Fruit fly (Drosophila melanogaster) whole organism, prepupa: ENCODE results near the gene CG3156.

Experiments used
- Blimp-1 ChIP-seq: fragments of 200-800 bp; sonication (Bioruptor generic); optimal IDR thresholded peaks from 3 replicates; lab custom pipeline; 2017; ENCODE audit warnings: missing biosample characterization, missing genetic modification characterization, mild to moderate bottlenecking, moderate library complexity, missing genetic modification reagents
- CG10631 ChIP-seq: fragments of 200-800 bp; sonication (Bioruptor generic); optimal IDR thresholded peaks from 2 replicates; lab custom pipeline; 2016; ENCODE audit warnings: missing biosample characterization, missing genetic modification characterization
- CG10669 ChIP-seq: fragments of 200-800 bp; sonication (Bioruptor generic); optimal IDR thresholded peaks from 3 replicates; lab custom pipeline; 2018; ENCODE audit warnings: missing biosample characterization, mild to moderate bottlenecking, missing genetic modification characterization, moderate library complexity
- CG11294 ChIP-seq: fragments of 200-800 bp; sonication (Bioruptor generic); IDR thresholded peaks from 2 replicates; pipeline ENCODE4 v1.3.6; 2022; ENCODE audit warnings: missing biosample characterization, missing genetic modification characterization
- CG11902 ChIP-seq: fragments of 200-800 bp; sonication (Bioruptor generic); optimal IDR thresholded peaks from 3 replicates; lab custom pipeline; 2016; ENCODE audit warnings: missing biosample characterization, missing genetic modification characterization
- CG1621 ChIP-seq: fragments of 200-800 bp; sonication (Bioruptor generic); optimal IDR thresholded peaks from 3 replicates; lab custom pipeline; 2018; ENCODE audit warnings: missing biosample characterization, mild to moderate bottlenecking, missing genetic modification characterization
- CG16779 ChIP-seq: fragments of 200-800 bp; sonication (Bioruptor generic); optimal IDR thresholded peaks from 3 replicates; lab custom pipeline; 2017; ENCODE audit warnings: missing biosample characterization, mild to moderate bottlenecking, missing genetic modification characterization
- CG3032 ChIP-seq: fragments of 200-800 bp; optimal IDR thresholded peaks from 2 replicates; lab custom pipeline; 2019; ENCODE audit warnings: missing biosample characterization, mild to moderate bottlenecking, missing genetic modification characterization, moderate library complexity
- CG32006 ChIP-seq: fragments of 200-800 bp; sonication (Bioruptor generic); optimal IDR thresholded peaks from 3 replicates; lab custom pipeline; 2017; ENCODE audit warnings: missing biosample characterization, mild to moderate bottlenecking, missing genetic modification characterization
- CG34406 ChIP-seq: fragments of 200-800 bp; sonication (Bioruptor generic); optimal IDR thresholded peaks from 3 replicates; lab custom pipeline; 2016; ENCODE audit warnings: missing biosample characterization, missing genetic modification characterization
- CG3919 ChIP-seq: fragments of 200-800 bp; sonication (Bioruptor generic); optimal IDR thresholded peaks from 3 replicates; lab custom pipeline; 2016; ENCODE audit warnings: missing biosample characterization, missing genetic modification characterization
- CG6163 ChIP-seq: fragments of 200-800 bp; sonication (Bioruptor generic); IDR thresholded peaks from 3 replicates; pipeline ENCODE4 v1.3.6; 2022; ENCODE audit warnings: missing biosample characterization, missing genetic modification characterization
- CG6276 ChIP-seq: fragments of 200-800 bp; sonication (Bioruptor generic); optimal IDR thresholded peaks from 2 replicates; lab custom pipeline; 2017; ENCODE audit warnings: missing biosample characterization, mild to moderate bottlenecking, missing genetic modification characterization
- CG6792 ChIP-seq: fragments of 200-800 bp; sonication (Bioruptor generic); optimal IDR thresholded peaks from 3 replicates; lab custom pipeline; 2016; ENCODE audit warnings: missing biosample characterization, missing genetic modification characterization
- CG6854 ChIP-seq: fragments of 200-800 bp; sonication (Bioruptor generic); optimal IDR thresholded peaks from 2 replicates; lab custom pipeline; 2017; ENCODE audit warnings: missing biosample characterization, mild to moderate bottlenecking, missing genetic modification characterization
- CG7368 ChIP-seq: fragments of 200-800 bp; sonication (Bioruptor generic); optimal IDR thresholded peaks from 3 replicates; lab custom pipeline; 2016; ENCODE audit warnings: missing biosample characterization, missing genetic modification characterization
- CG8119 ChIP-seq: fragments of 200-800 bp; sonication (Bioruptor generic); IDR thresholded peaks from 3 replicates; pipeline ENCODE4 v1.3.6; 2022; ENCODE audit warnings: missing biosample characterization, missing genetic modification characterization
- CG8319 ChIP-seq: fragments of 200-800 bp; sonication (Bioruptor generic); optimal IDR thresholded peaks from 3 replicates; lab custom pipeline; 2016; ENCODE audit warnings: missing biosample characterization, missing genetic modification characterization
- CG9139 ChIP-seq: fragments of 200-800 bp; sonication (Bioruptor generic); optimal IDR thresholded peaks from 3 replicates; lab custom pipeline; 2017; ENCODE audit warnings: missing biosample characterization, mild to moderate bottlenecking, missing genetic modification characterization
- Eip75B ChIP-seq: fragments of 200-800 bp; sonication (Bioruptor generic); optimal IDR thresholded peaks from 3 replicates; lab custom pipeline; 2016; ENCODE audit warnings: missing biosample characterization, missing genetic modification characterization
- Eip78C ChIP-seq: fragments of 200-800 bp; sonication (Bioruptor generic); peaks from one replicate; lab custom pipeline; 2016; ENCODE audit warnings: missing biosample characterization, missing genetic modification characterization
- Eip93F ChIP-seq: fragments of 200-800 bp; sonication (Bioruptor generic); optimal IDR thresholded peaks from 2 replicates; lab custom pipeline; 2016; ENCODE audit warnings: missing biosample characterization, mild to moderate bottlenecking, missing genetic modification characterization
- Ets21C ChIP-seq: fragments of 200-800 bp; sonication (Bioruptor generic); optimal IDR thresholded peaks from 3 replicates; lab custom pipeline; 2016; ENCODE audit warnings: missing biosample characterization, missing genetic modification characterization
- Ets96B ChIP-seq: fragments of 200-800 bp; optimal IDR thresholded peaks from 2 replicates; lab custom pipeline; 2019; ENCODE audit warnings: missing biosample characterization, mild to moderate bottlenecking, missing genetic modification characterization, moderate library complexity
- Hr38 ChIP-seq: sonication (Bioruptor generic); optimal IDR thresholded peaks from 2 replicates; lab custom pipeline; 2016; ENCODE audit warnings: missing biosample characterization, missing genetic modification characterization
- Hr39 ChIP-seq: fragments of 200-800 bp; sonication (Bioruptor generic); optimal IDR thresholded peaks from 2 replicates; lab custom pipeline; 2016; ENCODE audit warnings: missing biosample characterization, missing genetic modification characterization
- Hr4 ChIP-seq: fragments of 200-800 bp; sonication (Bioruptor generic); optimal IDR thresholded peaks from 3 replicates; lab custom pipeline; 2016; ENCODE audit warnings: missing biosample characterization, missing genetic modification characterization
- Lpt ChIP-seq: fragments of 200-800 bp; sonication (Bioruptor generic); optimal IDR thresholded peaks from 3 replicates; lab custom pipeline; 2016; ENCODE audit warnings: missing biosample characterization, missing genetic modification characterization
- Met ChIP-seq: fragments of 200-800 bp; sonication (Bioruptor generic); optimal IDR thresholded peaks from 3 replicates; lab custom pipeline; 2016; ENCODE audit warnings: missing biosample characterization, missing genetic modification characterization
- OdsH ChIP-seq: fragments of 200-800 bp; sonication (Bioruptor generic); optimal IDR thresholded peaks from 3 replicates; lab custom pipeline; 2016; ENCODE audit warnings: missing biosample characterization, missing genetic modification characterization
- Smox ChIP-seq: fragments of 200-800 bp; sonication (Bioruptor generic); optimal IDR thresholded peaks from 3 replicates; lab custom pipeline; 2016; ENCODE audit warnings: missing biosample characterization, missing genetic modification characterization
- Sox102F ChIP-seq: fragments of 200-800 bp; sonication (Bioruptor generic); optimal IDR thresholded peaks from 2 replicates; lab custom pipeline; 2016; ENCODE audit warnings: missing biosample characterization, mild to moderate bottlenecking, missing genetic modification characterization
- Sox15 ChIP-seq: fragments of 200-800 bp; sonication (Bioruptor generic); optimal IDR thresholded peaks from 3 replicates; lab custom pipeline; 2016; ENCODE audit warnings: missing biosample characterization, missing genetic modification characterization
- achi ChIP-seq: fragments of 200-800 bp; sonication (Bioruptor generic); optimal IDR thresholded peaks from 3 replicates; lab custom pipeline; 2016; ENCODE audit warnings: missing biosample characterization, missing genetic modification characterization
- acj6 ChIP-seq: fragments of 200-800 bp; sonication (Bioruptor generic); optimal IDR thresholded peaks from 3 replicates; lab custom pipeline; 2016; ENCODE audit warnings: missing biosample characterization, missing genetic modification characterization
- dac ChIP-seq: fragments of 200-800 bp; sonication (Bioruptor generic); optimal IDR thresholded peaks from 2 replicates; lab custom pipeline; 2017; ENCODE audit warnings: missing biosample characterization, mild to moderate bottlenecking, missing genetic modification characterization
- dsx ChIP-seq: fragments of 200-800 bp; optimal IDR thresholded peaks from 3 replicates; lab custom pipeline; 2019; ENCODE audit warnings: missing biosample characterization, mild to moderate bottlenecking, missing genetic modification characterization, moderate library complexity; ENCODE audit not compliant: poor library complexity, severe bottlenecking
- eg ChIP-seq: fragments of 200-800 bp; sonication (Bioruptor generic); IDR thresholded peaks from 3 replicates; pipeline ENCODE4 v1.3.6; 2022; ENCODE audit warnings: missing biosample characterization, missing genetic modification characterization
- esn ChIP-seq: fragments of 200-800 bp; sonication (Bioruptor generic); optimal IDR thresholded peaks from 2 replicates; lab custom pipeline; 2016; ENCODE audit warnings: missing biosample characterization, mild to moderate bottlenecking, missing genetic modification characterization, moderate library complexity
- fd59A ChIP-seq: fragments of 200-800 bp; sonication (Bioruptor generic); optimal IDR thresholded peaks from 2 replicates; lab custom pipeline; 2017; ENCODE audit warnings: missing biosample characterization, mild to moderate bottlenecking, missing genetic modification characterization, missing genetic modification reagents
- fd85E ChIP-seq: fragments of 200-800 bp; sonication (Bioruptor generic); optimal IDR thresholded peaks from 3 replicates; lab custom pipeline; 2016; ENCODE audit warnings: missing biosample characterization, missing genetic modification characterization
- net ChIP-seq: fragments of 200-800 bp; sonication (Bioruptor generic); optimal IDR thresholded peaks from 3 replicates; lab custom pipeline; 2016; ENCODE audit warnings: missing biosample characterization, missing genetic modification characterization
- pdm3 ChIP-seq: fragments of 200-800 bp; sonication (Bioruptor generic); optimal IDR thresholded peaks from 3 replicates; lab custom pipeline; 2016; ENCODE audit warnings: missing biosample characterization, missing genetic modification characterization
- salr ChIP-seq, 2 experiments: fragments of 200-800 bp; sonication (Bioruptor generic); optimal IDR thresholded peaks; 3 replicates each; lab custom pipeline; 2016 to 2018; ENCODE audit warnings: missing biosample characterization in 2 of 2, missing genetic modification characterization in 2 of 2, mild to moderate bottlenecking in 1 of 2
- ss ChIP-seq, 2 experiments: fragments of 200-800 bp; sonication (Bioruptor generic); optimal IDR thresholded peaks; 2 replicates in 1 of 2; 3 replicates in 1 of 2; lab custom pipeline; 2017 to 2018; ENCODE audit warnings: mild to moderate bottlenecking in 2 of 2, missing biosample characterization in 2 of 2, missing genetic modification characterization in 2 of 2, moderate library complexity in 1 of 2
- svp ChIP-seq: fragments of 200-800 bp; sonication (Bioruptor generic); peaks from one replicate; lab custom pipeline; 2016; ENCODE audit warnings: missing biosample characterization, missing genetic modification characterization
- topi ChIP-seq: fragments of 200-800 bp; sonication (Bioruptor generic); optimal IDR thresholded peaks from 3 replicates; lab custom pipeline; 2016; ENCODE audit warnings: missing biosample characterization, missing genetic modification characterization
- vri ChIP-seq: fragments of 200-800 bp; sonication (Bioruptor generic); optimal IDR thresholded peaks from 3 replicates; lab custom pipeline; 2016; ENCODE audit warnings: missing biosample characterization, mild to moderate bottlenecking, missing genetic modification characterization

CG3156 gene

DNA sequence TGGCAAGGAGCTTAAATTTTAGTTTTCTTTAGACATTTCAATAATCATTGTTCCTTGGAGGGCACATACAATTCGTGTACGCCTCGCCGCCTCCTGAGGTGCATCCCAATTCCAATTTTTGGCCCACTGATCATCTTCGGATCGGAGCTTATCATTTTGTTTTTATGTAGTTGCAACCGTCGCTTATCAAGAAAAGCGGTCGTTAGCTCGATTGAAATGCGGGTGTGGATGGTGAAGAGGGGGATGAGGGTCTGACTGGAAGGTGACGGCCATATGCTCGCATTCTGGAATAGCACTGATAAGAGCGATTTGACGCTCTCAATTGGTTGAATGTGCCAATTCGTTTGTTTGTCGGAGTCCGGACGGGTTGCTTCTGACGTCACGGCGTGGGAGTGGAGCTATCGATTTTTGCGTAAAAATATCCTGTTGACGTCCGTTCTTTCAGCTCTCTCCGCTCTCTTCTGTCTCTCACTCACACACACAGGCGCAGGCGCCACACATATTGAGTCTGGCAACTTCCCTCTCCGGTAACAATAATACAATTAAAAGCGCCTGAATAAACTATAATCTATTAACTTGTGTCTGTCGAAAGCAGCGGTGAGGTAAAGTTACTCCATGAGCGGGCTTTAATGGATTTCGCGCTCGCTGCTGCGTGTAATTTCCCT lies 11.4 kb downstream of the CG3156 start:
- TF ChIP-seq CG6792 (GFP tag; lab: Kevin White, UChicago): no peak
- TF ChIP-seq CG8319 (GFP tag; lab: Kevin White, UChicago): no peak
- TF ChIP-seq svp (GFP tag; lab: Kevin White, UChicago): peak; percentile 82
- no peak for TF ChIP-seq CG10631 (GFP tag; lab: Kevin White, UChicago)

DNA sequence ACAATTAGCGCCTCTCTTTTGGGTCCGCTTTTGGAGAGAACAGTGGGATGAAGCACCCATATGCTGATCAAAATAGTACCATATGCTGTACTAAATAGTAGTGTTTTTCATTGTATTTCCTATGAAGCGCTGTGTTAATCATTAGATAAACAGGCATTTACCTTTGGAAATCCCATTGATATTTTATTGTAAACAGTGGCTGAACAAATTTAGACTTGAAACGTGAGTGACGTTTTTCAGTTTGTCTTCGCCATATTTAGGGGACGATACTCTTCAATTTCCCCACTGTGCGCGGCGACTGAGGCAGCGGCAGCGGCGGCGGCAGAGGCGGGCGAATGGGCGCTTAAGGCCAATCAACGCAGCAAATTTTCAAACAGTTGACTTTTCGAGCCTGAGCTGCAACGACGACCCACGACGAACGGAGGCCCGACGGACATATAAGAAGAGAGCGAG lies 11.9 kb downstream of the CG3156 start:
- TF ChIP-seq CG3032 (tag; lab: Kevin White, UChicago) (peak; percentile 71), salr (GFP tag; optimal IDR thresholded peaks at IDR 0.05; lab: Kevin White, UChicago) (peak in 1 of 2 experiments; percentile 24), CG32006 (GFP tag; lab: Kevin White, UChicago) (peak; percentile 90), CG10669 (peak; percentile 74), svp (GFP tag; lab: Kevin White, UChicago) (peak; percentile 90), CG11294 (peak; percentile 71; the same call in 1 of the 2 replicates), Sox15 (GFP tag; lab: Kevin White, UChicago) (peak; percentile 53), CG8119 (GFP tag; lab: Robert Waterston, UW) (peak; percentile 78), Eip78C (GFP tag; lab: Kevin White, UChicago) (peak; percentile 95), dac (peak; percentile 74), net (GFP tag; lab: Kevin White, UChicago) (peak; percentile 83), vri (GFP tag; lab: Kevin White, UChicago) (peak; percentile 65), Smox (GFP tag; lab: Kevin White, UChicago) (no peak), fd59A (GFP tag; lab: Kevin White, UChicago) (peak; percentile 62), Eip93F (GFP tag; lab: Kevin White, UChicago) (peak; percentile 4), Ets21C (GFP tag; lab: Kevin White, UChicago) (peak; percentile 70), Hr39 (GFP tag; lab: Kevin White, UChicago) (no peak), Lpt (GFP tag; lab: Kevin White, UChicago) (peak; percentile 70), CG6163 (GFP tag; lab: Robert Waterston, UW) (peak; percentile 60; the same call in 2 of the 3 replicates), CG6792 (GFP tag; lab: Kevin White, UChicago) (peak; percentile 64), topi (peak; percentile 79), Hr4 (peak; percentile 84), Sox102F (GFP tag; lab: Kevin White, UChicago) (no peak), CG9139 (GFP tag; lab: Kevin White, UChicago) (no peak), esn (GFP tag; lab: Kevin White, UChicago) (peak; percentile 73), pdm3 (GFP tag; lab: Kevin White, UChicago) (no peak), CG1621 (tag; lab: Kevin White, UChicago) (no peak), CG8319 (GFP tag; lab: Kevin White, UChicago) (peak; percentile 50), achi (GFP tag; lab: Kevin White, UChicago) (peak; percentile 68), Blimp-1 (GFP tag; lab: Kevin White, UChicago) (peak; percentile 34), CG3919 (GFP tag; lab: Kevin White, UChicago) (no peak), CG10631 (GFP tag; lab: Kevin White, UChicago) (peak; percentile 51), CG11902 (GFP tag; lab: Kevin White, UChicago) (peak; percentile 10), acj6 (peak; percentile 68), CG34406 (GFP tag; lab: Kevin White, UChicago) (peak; percentile 64), fd85E (peak; percentile 3), CG6854 (peak; percentile 7), Met (GFP tag; lab: Kevin White, UChicago) (no peak), CG7368 (GFP tag; lab: Kevin White, UChicago) (peak; percentile 46), CG16779 (tag; lab: Kevin White, UChicago) (peak; percentile 41), dsx (GFP tag; lab: Kevin White, UChicago) (peak; percentile 70), CG6276 (GFP tag; lab: Kevin White, UChicago) (peak; percentile 86), OdsH (no peak), eg (peak; percentile 80), Eip75B (GFP tag; lab: Kevin White, UChicago) (no peak), Ets96B (tag; lab: Kevin White, UChicago) (peak; percentile 72), ss (GFP tag; optimal IDR thresholded peaks at IDR 0.05; lab: Kevin White, UChicago) (peak; percentile 14 to 63), Hr38 (GFP tag; lab: Kevin White, UChicago) (no peak)
